Worm (Caenorhabditis elegans) whole organism, mixed stage, embryonic: ENCODE data around the gene twk-39.

Source experiments
- hlh-1 ChIP-seq: fragments of 150-350 bp; optimal IDR thresholded peaks from 2 replicates; lab custom pipeline; 2014; ENCODE audit warnings: missing biosample characterization, missing genetic modification reagents, missing genetic modification characterization
- lin-13 ChIP-seq: fragments of 150-350 bp; optimal IDR thresholded peaks from 2 replicates; lab custom pipeline; 2014; ENCODE audit warnings: missing biosample characterization, missing genetic modification characterization
- nhr-237 ChIP-seq: fragments of 150-350 bp; optimal IDR thresholded peaks from 2 replicates; lab custom pipeline; 2014; ENCODE audit warnings: missing biosample characterization, missing genetic modification characterization
- sptf-1 ChIP-seq: sonication (generic microtip); optimal IDR thresholded peaks from 2 replicates; lab custom pipeline; 2017; ENCODE audit warnings: mild to moderate bottlenecking, missing genetic modification characterization, moderate library complexity, missing compliant biosample characterization
- unc-120 ChIP-seq: sonication (generic microtip); optimal IDR thresholded peaks from 2 replicates; lab custom pipeline; 2017; ENCODE audit warnings: missing genetic modification characterization, missing compliant biosample characterization; ENCODE audit not compliant: poor library complexity, severe bottlenecking
- unc-39 ChIP-seq: fragments of 150-350 bp; optimal IDR thresholded peaks from 2 replicates; lab custom pipeline; 2014; ENCODE audit warnings: missing biosample characterization, missing genetic modification characterization
- unc-62 ChIP-seq: fragments of 150-350 bp; optimal IDR thresholded peaks from 2 replicates; lab custom pipeline; 2014; ENCODE audit warnings: missing biosample characterization, missing genetic modification reagents, missing genetic modification characterization

- TF ChIP-seq unc-62 (GFP tag; lab: Kevin White, UChicago) (no peak), unc-39 (no peak), sptf-1 (tag; lab: Kevin White, UChicago) (no peak), hlh-1 (tag; lab: Kevin White, UChicago) (no peak), lin-13 (tag; lab: Kevin White, UChicago) (no peak), unc-120 (tag; lab: Kevin White, UChicago) (no peak), nhr-237 (no peak)
Observed at ce11 chrIII:11822407-11822806, 26.9 kb downstream of the twk-39 start, which contains the start of gene maa-1.
